Worm (Caenorhabditis elegans) whole organism, L2 larva: ENCODE results near the gene srx-38.

ENCODE experiments used
- C34F6.9 ChIP-seq: fragments of 150-350 bp; optimal IDR thresholded peaks from 2 replicates; lab custom pipeline; 2014; ENCODE audit warnings: missing biosample characterization, missing genetic modification characterization
- F13H6.1 ChIP-seq: sonication (generic microtip); optimal IDR thresholded peaks from 2 replicates; lab custom pipeline; 2016; ENCODE audit warnings: missing genetic modification characterization, missing compliant biosample characterization
- R02D3.7 ChIP-seq: fragments of 150-350 bp; optimal IDR thresholded peaks from 2 replicates; lab custom pipeline; 2014; ENCODE audit warnings: missing biosample characterization, missing genetic modification characterization
- alr-1 ChIP-seq: fragments of 150-350 bp; optimal IDR thresholded peaks from 2 replicates; lab custom pipeline; 2014; ENCODE audit warnings: missing biosample characterization, missing genetic modification characterization
- aly-2 ChIP-seq: fragments of 150-350 bp; optimal IDR thresholded peaks from 2 replicates; lab custom pipeline; 2014; ENCODE audit warnings: missing biosample characterization, missing genetic modification characterization
- blmp-1 ChIP-seq: sonication (generic microtip); optimal IDR thresholded peaks from 2 replicates; lab custom pipeline; 2017; ENCODE audit warnings: missing genetic modification characterization, mild to moderate bottlenecking, missing compliant biosample characterization, antibody characterized with exemption, moderate library complexity; ENCODE audit not compliant: insufficient read depth
- ceh-16 ChIP-seq: fragments of 150-350 bp; optimal IDR thresholded peaks from 2 replicates; lab custom pipeline; 2014; ENCODE audit warnings: missing biosample characterization, missing genetic modification characterization
- ceh-82 ChIP-seq: fragments of 150-350 bp; optimal IDR thresholded peaks from 2 replicates; lab custom pipeline; 2014; ENCODE audit warnings: missing biosample characterization, missing genetic modification characterization
- crh-2 ChIP-seq: sonication (generic microtip); optimal IDR thresholded peaks from 2 replicates; lab custom pipeline; 2017; ENCODE audit warnings: missing biosample characterization, missing genetic modification characterization
- dmd-4 ChIP-seq: sonication (generic microtip); optimal IDR thresholded peaks from 2 replicates; lab custom pipeline; 2017; ENCODE audit warnings: missing biosample characterization, missing genetic modification characterization
- egl-27 ChIP-seq: sonication (generic microtip); optimal IDR thresholded peaks from 3 replicates; lab custom pipeline; 2017; ENCODE audit warnings: missing biosample characterization, missing genetic modification reagents, missing genetic modification characterization
- elt-1 ChIP-seq: fragments of 150-350 bp; optimal IDR thresholded peaks from 2 replicates; lab custom pipeline; 2014; ENCODE audit warnings: missing biosample characterization, missing genetic modification characterization
- elt-3 ChIP-seq: sonication (generic microtip); optimal IDR thresholded peaks from 2 replicates; lab custom pipeline; 2017; ENCODE audit warnings: missing biosample characterization, missing genetic modification characterization
- fos-1 ChIP-seq: fragments of 150-350 bp; optimal IDR thresholded peaks from 2 replicates; lab custom pipeline; 2014; ENCODE audit warnings: missing biosample characterization, missing genetic modification characterization
- lin-11 ChIP-seq: fragments of 150-350 bp; sonication (generic microtip); optimal IDR thresholded peaks from 2 replicates; lab custom pipeline; 2014; ENCODE audit warnings: missing biosample characterization, missing genetic modification characterization, inconsistent platforms, mixed read lengths
- lin-13 ChIP-seq: fragments of 150-350 bp; optimal IDR thresholded peaks from 2 replicates; lab custom pipeline; 2014; ENCODE audit warnings: missing biosample characterization, missing genetic modification reagents, missing genetic modification characterization
- lin-39 ChIP-seq: fragments of 150-350 bp; optimal IDR thresholded peaks from 2 replicates; lab custom pipeline; 2014; ENCODE audit warnings: missing biosample characterization, missing genetic modification reagents, missing genetic modification characterization
- lsy-2 ChIP-seq, 2 experiments: fragments of 150-350 bp in 1 of 2; sonication (generic microtip) in 1 of 2; optimal IDR thresholded peaks; 2 replicates each; lab custom pipeline; 2014 to 2017; ENCODE audit warnings: missing biosample characterization in 2 of 2, missing genetic modification characterization in 2 of 2
- mbf-1 ChIP-seq: sonication (generic microtip); optimal IDR thresholded peaks from 2 replicates; lab custom pipeline; 2017; ENCODE audit warnings: missing biosample characterization, missing genetic modification characterization
- nhr-10 ChIP-seq: sonication (generic microtip); optimal IDR thresholded peaks from 2 replicates; lab custom pipeline; 2017; ENCODE audit warnings: missing biosample characterization, missing genetic modification characterization
- nhr-129 ChIP-seq: fragments of 150-350 bp; optimal IDR thresholded peaks from 2 replicates; lab custom pipeline; 2014; ENCODE audit warnings: missing biosample characterization, missing genetic modification characterization
- nhr-23 ChIP-seq: fragments of 150-350 bp; optimal IDR thresholded peaks from 2 replicates; lab custom pipeline; 2014; ENCODE audit warnings: missing biosample characterization, missing genetic modification reagents, missing genetic modification characterization
- nhr-237 ChIP-seq: fragments of 150-350 bp; optimal IDR thresholded peaks from 2 replicates; lab custom pipeline; 2014; ENCODE audit warnings: missing biosample characterization, missing genetic modification characterization
- nhr-25 ChIP-seq: fragments of 150-350 bp; sonication (generic microtip); optimal IDR thresholded peaks from 3 replicates; lab custom pipeline; 2014; ENCODE audit warnings: missing biosample characterization, missing genetic modification characterization
- nhr-6 ChIP-seq: fragments of 150-350 bp; optimal IDR thresholded peaks from 2 replicates; lab custom pipeline; 2014; ENCODE audit warnings: missing biosample characterization, missing genetic modification characterization
- nhr-77 ChIP-seq: fragments of 150-350 bp; optimal IDR thresholded peaks from 2 replicates; lab custom pipeline; 2014; ENCODE audit warnings: missing biosample characterization, missing genetic modification characterization
- sem-4 ChIP-seq: fragments of 150-350 bp; optimal IDR thresholded peaks from 2 replicates; lab custom pipeline; 2014; ENCODE audit warnings: missing biosample characterization, missing genetic modification reagents, missing genetic modification characterization
- skn-1 ChIP-seq: sonication (generic microtip); optimal IDR thresholded peaks from 2 replicates; lab custom pipeline; 2017; ENCODE audit warnings: missing biosample characterization, missing genetic modification characterization
- sma-9 ChIP-seq, 2 experiments: fragments of 150-350 bp in 1 of 2; sonication (generic microtip) in 1 of 2; optimal IDR thresholded peaks; 2 replicates each; lab custom pipeline; 2014 to 2016; ENCODE audit warnings: missing genetic modification characterization in 2 of 2, mild to moderate bottlenecking in 1 of 2, missing biosample characterization in 1 of 2, missing compliant biosample characterization in 1 of 2, missing genetic modification reagents in 1 of 2, moderate library complexity in 1 of 2
- snpc-4 ChIP-seq: fragments of 150-350 bp; optimal IDR thresholded peaks from 2 replicates; lab custom pipeline; 2014; ENCODE audit warnings: missing biosample characterization, missing genetic modification characterization
- unc-39 ChIP-seq: fragments of 150-350 bp; optimal IDR thresholded peaks from 2 replicates; lab custom pipeline; 2014; ENCODE audit warnings: missing biosample characterization, missing genetic modification characterization
- unc-55 ChIP-seq: fragments of 150-350 bp; sonication (generic microtip); optimal IDR thresholded peaks from 3 replicates; lab custom pipeline; 2014; ENCODE audit warnings: missing biosample characterization, missing genetic modification reagents, missing genetic modification characterization
- unc-62 ChIP-seq: fragments of 150-350 bp; optimal IDR thresholded peaks from 2 replicates; lab custom pipeline; 2014; ENCODE audit warnings: missing biosample characterization, missing genetic modification reagents, missing genetic modification characterization
- zag-1 ChIP-seq: fragments of 150-350 bp; optimal IDR thresholded peaks from 2 replicates; lab custom pipeline; 2014; ENCODE audit warnings: missing biosample characterization, missing genetic modification characterization
- ztf-1 ChIP-seq: fragments of 200-800 bp; sonication (Bioruptor generic); conservative IDR thresholded peaks from 2 replicates; pipeline ENCODE4 v1.3.6; 2022; ENCODE audit warnings: missing genetic modification characterization, missing compliant biosample characterization
- ztf-11 ChIP-seq: sonication (generic microtip); optimal IDR thresholded peaks from 2 replicates; lab custom pipeline; 2017; ENCODE audit warnings: missing biosample characterization, missing genetic modification characterization

srx-38 gene

ce11 chrV:5137919-5138318 lies 17.5 kb downstream of the srx-38 start, which contains the start of gene F14F9.3:
Gene F14F9.3 (plus strand): TSS chrV:5138219.
- TF ChIP-seq nhr-25 (no peak), blmp-1 (tag; lab: Kevin White, UChicago) (no peak), snpc-4 (tag; lab: Kevin White, UChicago) (no peak), sma-9 (GFP tag; optimal IDR thresholded peaks at IDR 0.05; lab: Kevin White, UChicago) (no peak), sma-9 (tag; optimal IDR thresholded peaks at IDR 0.05; lab: Kevin White, UChicago) (no peak), mbf-1 (no peak), elt-1 (tag; lab: Kevin White, UChicago) (no peak), fos-1 (tag; lab: Kevin White, UChicago) (no peak), egl-27 (no peak), unc-62 (no peak), sem-4 (tag; lab: Kevin White, UChicago) (no peak)
- TF ChIP-seq, all 48 proteins: peak for 0

- TF ChIP-seq nhr-23 (tag; lab: Kevin White, UChicago) (no peak), R02D3.7 (tag; lab: Kevin White, UChicago) (no peak), nhr-129 (no peak), lin-13 (GFP tag; lab: Kevin White, UChicago) (no peak), dmd-4 (tag; lab: Kevin White, UChicago) (no peak), ztf-11 (no peak), F13H6.1 (no peak), ztf-1 (no peak), ceh-82 (no peak), crh-2 (no peak), C34F6.9 (no peak), nhr-237 (tag; lab: Kevin White, UChicago) (no peak), mbf-1 (no peak), sma-9 (GFP tag; optimal IDR thresholded peaks at IDR 0.05; lab: Kevin White, UChicago) (no peak), sma-9 (tag; optimal IDR thresholded peaks at IDR 0.05; lab: Kevin White, UChicago) (no peak), lin-11 (tag; lab: Kevin White, UChicago) (no peak), nhr-77 (tag; lab: Kevin White, UChicago) (no peak), skn-1 (no peak), elt-3 (no peak), fos-1 (tag; lab: Kevin White, UChicago) (no peak)
Observed at ce11 chrV:5132441-5132840, 23.0 kb downstream of the srx-38 start, which contains the start of gene F14F9.4. Gene F14F9.4 (plus strand): TSS chrV:5132741.

- peak; percentile 61 for TF ChIP-seq C34F6.9
- no peak for TF ChIP-seq lin-39 (tag; lab: Kevin White, UChicago)
- peak; percentile 100 for TF ChIP-seq nhr-129
- TF ChIP-seq nhr-10 (tag; lab: Kevin White, UChicago) = no peak
- no peak for TF ChIP-seq nhr-25
- TF ChIP-seq skn-1 = peak; percentile 52
- peak; percentile 83 for TF ChIP-seq unc-55
- TF ChIP-seq lsy-2 (tag; optimal IDR thresholded peaks at IDR 0.05; lab: Kevin White, UChicago) = peak in 1 of 2 experiments; percentile 23
- no peak for TF ChIP-seq zag-1 (tag; lab: Kevin White, UChicago)
- TF ChIP-seq lin-11 (tag; lab: Kevin White, UChicago) = no peak
- peak; percentile 18 for TF ChIP-seq snpc-4 (tag; lab: Kevin White, UChicago)
- no peak for TF ChIP-seq unc-62
- peak; percentile 68 for TF ChIP-seq fos-1 (tag; lab: Kevin White, UChicago)
- no peak for TF ChIP-seq nhr-237 (tag; lab: Kevin White, UChicago)
Observed at ce11 chrV:5131380-5131779, 24.0 kb downstream of the srx-38 start.

- TF ChIP-seq aly-2 (tag; lab: Kevin White, UChicago) (no peak), nhr-129 (no peak), ztf-1 (no peak), lin-39 (tag; lab: Kevin White, UChicago) (no peak), lsy-2 (tag; optimal IDR thresholded peaks at IDR 0.05; lab: Kevin White, UChicago) (no peak), alr-1 (no peak), fos-1 (tag; lab: Kevin White, UChicago) (no peak), unc-39 (tag; lab: Kevin White, UChicago) (no peak), nhr-237 (tag; lab: Kevin White, UChicago) (no peak), unc-55 (no peak), dmd-4 (tag; lab: Kevin White, UChicago) (no peak), C34F6.9 (no peak), nhr-6 (tag; lab: Kevin White, UChicago) (no peak), nhr-23 (tag; lab: Kevin White, UChicago) (no peak), ceh-16 (tag; lab: Kevin White, UChicago) (no peak), F13H6.1 (no peak)
Observed at ce11 chrV:5130018-5130417, 25.4 kb downstream of the srx-38 start, which contains the start of gene F14F9.8. Gene F14F9.8 (plus strand): TSS chrV:5130318.
